Worm (Caenorhabditis elegans): ENCODE measurements around the gene scl-26.

Gene scl-26

ce11 chrV:7575563-7575962 lies 25.8 kb downstream of the scl-26 start, which contains the start of the genes snu-66 and ints-9:
snu-66 (minus strand) TSS chrV:7575670.
ints-9 (plus strand) TSS chrV:7575802.
- no peak for TF ChIP-seq nhr-12 (tag; optimal IDR thresholded peaks at IDR 0.05)
- TF ChIP-seq jun-1 (tag; optimal IDR thresholded peaks at IDR 0.05), result peak; percentile 14
- TF ChIP-seq egl-5 (tag; optimal IDR thresholded peaks at IDR 0.05), result no peak
- TF ChIP-seq fos-1 (tag; optimal IDR thresholded peaks at IDR 0.05), result no peak
- no peak for TF ChIP-seq skn-1 (tag; optimal IDR thresholded peaks at IDR 0.05)
- no peak for TF ChIP-seq mml-1 (tag; optimal IDR thresholded peaks at IDR 0.05)
- TF ChIP-seq daf-12 (tag; optimal IDR thresholded peaks at IDR 0.05), result no peak
- no peak for TF ChIP-seq unc-62 (GFP tag; optimal IDR thresholded peaks at IDR 0.05)
- no peak for TF ChIP-seq sea-2 (GFP tag; optimal IDR thresholded peaks at IDR 0.05)
- TF ChIP-seq nhr-25 (tag; optimal IDR thresholded peaks at IDR 0.05), result peak; percentile 38
- TF ChIP-seq pha-4 (tag; optimal IDR thresholded peaks at IDR 0.05), result peak; percentile 67
- TF ChIP-seq elt-1 (tag; optimal IDR thresholded peaks at IDR 0.05), result no peak
- no peak for TF ChIP-seq nhr-237 (tag; optimal IDR thresholded peaks at IDR 0.05)
- TF ChIP-seq lin-15B (tag; optimal IDR thresholded peaks at IDR 0.05), result peak; percentile 77
- peak; percentile 7 for TF ChIP-seq elt-2 (tag; optimal IDR thresholded peaks at IDR 0.05)
- TF ChIP-seq fkh-10 (GFP tag; optimal IDR thresholded peaks at IDR 0.05), result no peak
- no peak for TF ChIP-seq lin-39 (tag; optimal IDR thresholded peaks at IDR 0.05)
- TF ChIP-seq mdl-1 (tag; optimal IDR thresholded peaks at IDR 0.05), result no peak
- TF ChIP-seq hmg-11 (tag; optimal IDR thresholded peaks at IDR 0.05), result peak; percentile 18
- TF ChIP-seq tbx-2 (tag; optimal IDR thresholded peaks at IDR 0.05), result peak; percentile 7
- no peak for TF ChIP-seq fkh-2 (tag; optimal IDR thresholded peaks at IDR 0.05)
- no peak for TF ChIP-seq nhr-76 (tag; optimal IDR thresholded peaks at IDR 0.05)
- no peak for TF ChIP-seq nhr-77 (tag; optimal IDR thresholded peaks at IDR 0.05)
- TF ChIP-seq ceh-9 (tag; optimal IDR thresholded peaks at IDR 0.05), result no peak
- TF ChIP-seq nhr-23 (tag; optimal IDR thresholded peaks at IDR 0.05), result peak; percentile 76
- TF ChIP-seq R02D3.7 (tag; optimal IDR thresholded peaks at IDR 0.05), result peak; percentile 11
- TF ChIP-seq snpc-4 (tag; optimal IDR thresholded peaks at IDR 0.05), result peak; percentile 83
- no peak for TF ChIP-seq zag-1 (tag; optimal IDR thresholded peaks at IDR 0.05)
- TF ChIP-seq pqm-1 (tag; optimal IDR thresholded peaks at IDR 0.05), result no peak
- no peak for TF ChIP-seq ama-1 (optimal IDR thresholded peaks at IDR 0.05)
- no peak for TF ChIP-seq nhr-67 (tag; optimal IDR thresholded peaks at IDR 0.05)

ce11 chrV:7570955-7571354 lies 30.4 kb downstream of the scl-26 start, which contains the start of gene F19F10.14:
F19F10.14 (minus strand) TSS chrV:7571055.
- TF ChIP-seq nhr-11 (tag; optimal IDR thresholded peaks at IDR 0.05) (no peak), fkh-2 (tag; optimal IDR thresholded peaks at IDR 0.05) (no peak), skn-1 (tag; optimal IDR thresholded peaks at IDR 0.05) (no peak), sea-2 (GFP tag; optimal IDR thresholded peaks at IDR 0.05) (no peak), ama-1 (optimal IDR thresholded peaks at IDR 0.05) (no peak), elt-3 (tag; optimal IDR thresholded peaks at IDR 0.05) (no peak), lin-39 (tag; optimal IDR thresholded peaks at IDR 0.05) (no peak), tbx-2 (tag; optimal IDR thresholded peaks at IDR 0.05) (no peak)

- TF ChIP-seq nhr-76 (tag; optimal IDR thresholded peaks at IDR 0.05) (no peak), nhr-67 (tag; optimal IDR thresholded peaks at IDR 0.05) (no peak), ceh-82 (tag; optimal IDR thresholded peaks at IDR 0.05) (no peak), fkh-2 (tag; optimal IDR thresholded peaks at IDR 0.05) (no peak), pqm-1 (tag; optimal IDR thresholded peaks at IDR 0.05) (no peak), ceh-28 (tag; optimal IDR thresholded peaks at IDR 0.05) (no peak)
Measured at ce11 chrV:7570290-7570689, 31.1 kb downstream of the scl-26 start, which contains the start of gene clec-212. clec-212 (minus strand) TSS chrV:7570390.

ce11 chrV:7562947-7563346 lies 38.4 kb downstream of the scl-26 start, which contains the start of gene F19F10.1:
F19F10.1 (plus strand) TSS chrV:7563247.
- TF ChIP-seq elt-3 (tag; optimal IDR thresholded peaks at IDR 0.05) (no peak), sea-2 (GFP tag; optimal IDR thresholded peaks at IDR 0.05) (no peak), daf-12 (tag; optimal IDR thresholded peaks at IDR 0.05) (no peak), elt-2 (tag; optimal IDR thresholded peaks at IDR 0.05) (no peak), eor-1 (tag; optimal IDR thresholded peaks at IDR 0.05) (no peak), fkh-2 (tag; optimal IDR thresholded peaks at IDR 0.05) (no peak), aly-2 (tag; optimal IDR thresholded peaks at IDR 0.05) (no peak)

Measured in whole organism, L3 larva.